Worm (Caenorhabditis elegans) whole organism, midembryonic: ENCODE results near the gene srp-3.

Source experiments
- T22C8.4 ChIP-seq: fragments of 200-800 bp; sonication (Bioruptor generic); IDR thresholded peaks from 2 replicates; pipeline ENCODE4 v1.3.6; 2022; ENCODE audit warnings: missing genetic modification characterization, missing compliant biosample characterization
- cog-1 ChIP-seq: sonication (generic microtip); optimal IDR thresholded peaks from 2 replicates; lab custom pipeline; 2016; ENCODE audit warnings: missing genetic modification characterization, missing compliant biosample characterization
- flt-1 ChIP-seq: fragments of 200-800 bp; sonication (Bioruptor generic); IDR thresholded peaks from 2 replicates; pipeline ENCODE4 v1.3.6; 2022; ENCODE audit warnings: missing genetic modification characterization, missing compliant biosample characterization
- klf-2 ChIP-seq: fragments of 200-800 bp; sonication (Bioruptor generic); conservative IDR thresholded peaks from 2 replicates; pipeline ENCODE4 v1.3.6; 2022; ENCODE audit warnings: missing genetic modification reagents, missing genetic modification characterization, missing compliant biosample characterization
- med-1 ChIP-seq: sonication (generic microtip); optimal IDR thresholded peaks from 2 replicates; lab custom pipeline; 2017; ENCODE audit warnings: missing genetic modification characterization, mild to moderate bottlenecking, missing compliant biosample characterization, antibody characterized with exemption, missing genetic modification reagents; ENCODE audit not compliant: insufficient read depth
- tab-1 ChIP-seq: fragments of 200-800 bp; sonication (Bioruptor generic); IDR thresholded peaks from 2 replicates; pipeline ENCODE4 v1.3.6; 2022; ENCODE audit warnings: missing genetic modification characterization, missing compliant biosample characterization
- ztf-23 ChIP-seq: fragments of 200-800 bp; sonication (Bioruptor generic); IDR thresholded peaks from 2 replicates; pipeline ENCODE4 v1.3.6; 2022; ENCODE audit warnings: missing genetic modification reagents, missing genetic modification characterization, missing compliant biosample characterization
- ztf-29 ChIP-seq: fragments of 200-800 bp; sonication (Bioruptor generic); IDR thresholded peaks from 2 replicates; pipeline ENCODE4 v1.3.6; 2022; ENCODE audit warnings: missing genetic modification reagents, missing genetic modification characterization, missing compliant biosample characterization

ce11 chrV:1883131-1883530 is 25.5 kb upstream of the srp-3 start:
- no peak for TF ChIP-seq med-1 (GFP tag; lab: Kevin White, UChicago)
- no peak for TF ChIP-seq flt-1 (GFP tag; lab: Robert Waterston, UW)
- TF ChIP-seq T22C8.4 (GFP tag; lab: Robert Waterston, UW): no peak
- TF ChIP-seq cog-1: no peak
- TF ChIP-seq tab-1 (GFP tag; lab: Robert Waterston, UW): no peak
- no peak for TF ChIP-seq ztf-23 (GFP tag; lab: Robert Waterston, UW)
- no peak for TF ChIP-seq ztf-29 (GFP tag; lab: Robert Waterston, UW)
- TF ChIP-seq klf-2 (GFP tag; lab: Robert Waterston, UW): no peak
